Worm (Caenorhabditis elegans): ENCODE results near the gene syx-5.

DNA sequence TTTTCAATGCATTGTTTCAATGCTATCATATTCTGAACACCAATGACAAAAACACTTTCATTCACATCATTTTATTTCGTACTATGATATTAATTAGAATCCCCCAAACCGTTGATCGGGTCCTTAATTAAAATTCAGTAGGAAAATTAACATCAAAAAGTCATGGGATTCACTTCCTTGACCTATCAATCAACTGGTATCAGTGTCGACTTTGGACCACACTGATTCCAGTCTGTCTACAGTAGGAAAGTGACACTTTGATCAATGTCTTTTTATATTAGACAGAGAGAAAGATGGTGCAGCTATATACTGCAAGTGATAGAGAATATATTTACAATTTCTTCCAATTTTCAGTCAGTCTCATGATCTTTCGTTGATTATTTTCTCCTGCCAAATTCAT, 31.6 kb downstream of the syx-5 start:
- TF ChIP-seq pqm-1 (tag; optimal IDR thresholded peaks at IDR 0.05) = no peak
- no peak for TF ChIP-seq Y22D7AL.16 (tag; optimal IDR thresholded peaks at IDR 0.05)
- no peak for TF ChIP-seq ama-1 (optimal IDR thresholded peaks at IDR 0.05)
- no peak for TF ChIP-seq fkh-10 (GFP tag; optimal IDR thresholded peaks at IDR 0.05)
- no peak for TF ChIP-seq lim-6 (tag; optimal IDR thresholded peaks at IDR 0.05)
- no peak for TF ChIP-seq hlh-15 (tag; optimal IDR thresholded peaks at IDR 0.05)
- TF ChIP-seq T23F11.4 (GFP tag; optimal IDR thresholded peaks at IDR 0.05) = no peak
